Worm (Caenorhabditis elegans) whole organism, L4 larva: ENCODE measurements around the gene wrk-1.

Experiments
- F44E2.7 ChIP-seq: fragments of 200-800 bp; sonication (Bioruptor generic); IDR thresholded peaks from 2 replicates; pipeline ENCODE4 v2.1.2; 2022; ENCODE audit warnings: missing genetic modification characterization, missing compliant biosample characterization
- F49E8.2 ChIP-seq: sonication (generic microtip); optimal IDR thresholded peaks from 2 replicates; lab custom pipeline; 2016; ENCODE audit warnings: missing compliant biosample characterization, mild to moderate bottlenecking, missing genetic modification characterization, borderline replicate concordance
- T20F7.1 ChIP-seq: fragments of 200-800 bp; sonication (Bioruptor generic); optimal IDR thresholded peaks from 2 replicates; lab custom pipeline; 2018; ENCODE audit warnings: mild to moderate bottlenecking, missing genetic modification characterization, missing compliant biosample characterization
- T26A8.4 ChIP-seq: fragments of 200-800 bp; sonication (Bioruptor generic); IDR thresholded peaks from 2 replicates; pipeline ENCODE4 v1.3.6; 2022; ENCODE audit warnings: missing genetic modification characterization, missing compliant biosample characterization
- Y5F2A.4 ChIP-seq: fragments of 200-800 bp; sonication (Bioruptor generic); optimal IDR thresholded peaks from 2 replicates; lab custom pipeline; 2018; ENCODE audit warnings: mild to moderate bottlenecking, missing genetic modification characterization, missing compliant biosample characterization
- ZK337.2 ChIP-seq: fragments of 200-800 bp; sonication (Bioruptor generic); IDR thresholded peaks from 2 replicates; pipeline ENCODE4 v1.3.6; 2022; ENCODE audit warnings: missing genetic modification reagents, missing genetic modification characterization, missing compliant biosample characterization
- aha-1 ChIP-seq: fragments of 150-350 bp; peaks from one replicate; lab custom pipeline; 2014; ENCODE audit warnings: missing biosample characterization, missing genetic modification characterization
- aly-2 ChIP-seq: sonication (generic microtip); optimal IDR thresholded peaks from 2 replicates; lab custom pipeline; 2018; ENCODE audit warnings: missing biosample characterization, missing genetic modification characterization
- arid-1 ChIP-seq: fragments of 200-800 bp; sonication (Bioruptor generic); conservative IDR thresholded peaks from 2 replicates; pipeline ENCODE4 v1.3.6; 2022; ENCODE audit warnings: missing genetic modification reagents, missing genetic modification characterization, missing compliant biosample characterization
- attf-4 ChIP-seq: sonication (generic microtip); optimal IDR thresholded peaks from 3 replicates; lab custom pipeline; 2017; ENCODE audit warnings: missing biosample characterization, missing genetic modification characterization
- ceh-20 ChIP-seq: fragments of 200-800 bp; sonication (Bioruptor generic); IDR thresholded peaks from 2 replicates; pipeline ENCODE4 v1.3.6; 2022; ENCODE audit warnings: missing genetic modification reagents, missing genetic modification characterization, missing compliant biosample characterization
- ctbp-1 ChIP-seq: fragments of 200-800 bp; sonication (Bioruptor generic); IDR thresholded peaks from 2 replicates; pipeline ENCODE4 v1.3.6; 2022; ENCODE audit warnings: missing genetic modification reagents, missing genetic modification characterization, missing compliant biosample characterization
- daf-16 ChIP-seq, 3 experiments: sonication (generic microtip); optimal IDR thresholded peaks; 2 replicates each; lab custom pipeline; 2016 to 2017; ENCODE audit warnings: missing genetic modification characterization in 3 of 3, missing genetic modification reagents in 3 of 3, mild to moderate bottlenecking in 2 of 3, missing compliant biosample characterization in 2 of 3, missing biosample characterization in 1 of 3, moderate library complexity in 1 of 3
- daf-19 ChIP-seq: fragments of 200-800 bp; sonication (Bioruptor generic); conservative IDR thresholded peaks from 2 replicates; pipeline ENCODE4 v1.3.6; 2022; ENCODE audit warnings: missing genetic modification characterization, missing compliant biosample characterization
- dmd-6 ChIP-seq: fragments of 200-800 bp; sonication (Bioruptor generic); IDR thresholded peaks from 2 replicates; pipeline ENCODE4 v1.3.6; 2022; ENCODE audit warnings: missing genetic modification reagents, missing genetic modification characterization, missing compliant biosample characterization
- dpl-1 ChIP-seq: fragments of 150-350 bp; optimal IDR thresholded peaks from 2 replicates; lab custom pipeline; 2014; ENCODE audit warnings: missing biosample characterization, missing genetic modification reagents, missing genetic modification characterization
- fos-1 ChIP-seq: fragments of 150-350 bp; optimal IDR thresholded peaks from 2 replicates; lab custom pipeline; 2014; ENCODE audit warnings: missing biosample characterization, missing genetic modification characterization
- gei-8 ChIP-seq: fragments of 200-800 bp; sonication (Bioruptor generic); optimal IDR thresholded peaks from 2 replicates; lab custom pipeline; 2018; ENCODE audit warnings: mild to moderate bottlenecking, missing genetic modification characterization, missing compliant biosample characterization
- hlh-11 ChIP-seq: fragments of 200-800 bp; sonication (Bioruptor generic); optimal IDR thresholded peaks from 2 replicates; lab custom pipeline; 2018; ENCODE audit warnings: mild to moderate bottlenecking, missing genetic modification characterization, missing compliant biosample characterization
- hlh-30 ChIP-seq: sonication (generic microtip); optimal IDR thresholded peaks from 2 replicates; lab custom pipeline; 2017; ENCODE audit warnings: antibody characterized with exemption, mild to moderate bottlenecking, missing genetic modification characterization, missing compliant biosample characterization; ENCODE audit not compliant: insufficient read depth
- hmg-1.1 ChIP-seq: fragments of 200-800 bp; sonication (Bioruptor generic); IDR thresholded peaks from 2 replicates; pipeline ENCODE4 v1.3.6; 2022; ENCODE audit warnings: missing genetic modification reagents, missing genetic modification characterization, missing compliant biosample characterization
- lin-38 ChIP-seq: fragments of 200-800 bp; sonication (Bioruptor generic); IDR thresholded peaks from 2 replicates; pipeline ENCODE4 v1.3.6; 2022; ENCODE audit warnings: missing genetic modification reagents, missing genetic modification characterization, missing compliant biosample characterization
- lir-3 ChIP-seq: sonication (generic microtip); optimal IDR thresholded peaks from 2 replicates; lab custom pipeline; 2016; ENCODE audit warnings: mild to moderate bottlenecking, missing genetic modification characterization, missing compliant biosample characterization
- madf-5 ChIP-seq, 2 experiments: fragments of 200-800 bp; sonication (Bioruptor generic); IDR thresholded peaks; 2 replicates each; pipeline ENCODE4 v1.3.6; 2022; ENCODE audit warnings: missing compliant biosample characterization in 2 of 2, missing genetic modification characterization in 2 of 2
- mdl-1 ChIP-seq, 2 experiments: fragments of 150-350 bp in 1 of 2; sonication (generic microtip) in 1 of 2; optimal IDR thresholded peaks; 2 replicates each; lab custom pipeline; 2014 to 2017; ENCODE audit warnings: missing biosample characterization in 2 of 2, missing genetic modification characterization in 2 of 2
- mep-1 ChIP-seq: fragments of 150-350 bp; sonication (generic microtip); optimal IDR thresholded peaks from 3 replicates; lab custom pipeline; 2014; ENCODE audit warnings: missing biosample characterization, missing genetic modification characterization
- mes-2 ChIP-seq: sonication (generic microtip); optimal IDR thresholded peaks from 2 replicates; lab custom pipeline; 2016; ENCODE audit warnings: missing genotype, mild to moderate bottlenecking, missing genetic modification characterization, missing compliant biosample characterization; ENCODE audit not compliant: poor library complexity, severe bottlenecking
- mxl-3 ChIP-seq: fragments of 200-800 bp; sonication (Bioruptor generic); optimal IDR thresholded peaks from 2 replicates; lab custom pipeline; 2018; ENCODE audit warnings: mild to moderate bottlenecking, missing genetic modification characterization, missing compliant biosample characterization
- nhr-111 ChIP-seq: fragments of 200-800 bp; sonication (Bioruptor generic); optimal IDR thresholded peaks from 2 replicates; lab custom pipeline; 2018; ENCODE audit warnings: mild to moderate bottlenecking, missing genetic modification characterization, missing compliant biosample characterization
- nhr-25 ChIP-seq: sonication (generic microtip); optimal IDR thresholded peaks from 2 replicates; lab custom pipeline; 2017; ENCODE audit warnings: missing genetic modification characterization, mild to moderate bottlenecking, missing compliant biosample characterization, antibody characterized with exemption, moderate library complexity, borderline replicate concordance; ENCODE audit not compliant: insufficient read depth
- nhr-28 ChIP-seq: fragments of 150-350 bp; optimal IDR thresholded peaks from 2 replicates; lab custom pipeline; 2014; ENCODE audit warnings: missing biosample characterization, missing genetic modification characterization
- nhr-41 ChIP-seq: fragments of 200-800 bp; sonication (Bioruptor generic); IDR thresholded peaks from 2 replicates; pipeline ENCODE4 v1.3.6; 2022; ENCODE audit warnings: missing genetic modification reagents, missing genetic modification characterization, missing compliant biosample characterization
- nhr-6 ChIP-seq: fragments of 150-350 bp; optimal IDR thresholded peaks from 2 replicates; lab custom pipeline; 2014; ENCODE audit warnings: missing biosample characterization, missing genetic modification characterization
- nhr-76 ChIP-seq: fragments of 150-350 bp; optimal IDR thresholded peaks from 2 replicates; lab custom pipeline; 2014; ENCODE audit warnings: missing biosample characterization, missing genetic modification characterization
- php-3 ChIP-seq: fragments of 200-800 bp; sonication (Bioruptor generic); IDR thresholded peaks from 2 replicates; pipeline ENCODE4 v1.3.6; 2022; ENCODE audit warnings: missing genetic modification reagents, missing genetic modification characterization, missing compliant biosample characterization
- pqm-1 ChIP-seq: sonication (generic microtip); optimal IDR thresholded peaks from 2 replicates; lab custom pipeline; 2017; ENCODE audit warnings: missing biosample characterization, missing genetic modification characterization
- saeg-2 ChIP-seq: fragments of 200-800 bp; sonication (Bioruptor generic); IDR thresholded peaks from 2 replicates; pipeline ENCODE4 v1.3.6; 2022; ENCODE audit warnings: missing genetic modification reagents, missing genetic modification characterization, missing compliant biosample characterization
- sdz-12 ChIP-seq: fragments of 200-800 bp; sonication (Bioruptor generic); optimal IDR thresholded peaks from 2 replicates; lab custom pipeline; 2018; ENCODE audit warnings: mild to moderate bottlenecking, missing genetic modification characterization, missing compliant biosample characterization
- set-16 ChIP-seq: fragments of 200-800 bp; sonication (Bioruptor generic); IDR thresholded peaks from 2 replicates; pipeline ENCODE4 v1.3.6; 2022; ENCODE audit warnings: missing genetic modification reagents, missing genetic modification characterization, missing compliant biosample characterization
- snpc-1.2 ChIP-seq: fragments of 200-800 bp; sonication (Bioruptor generic); IDR thresholded peaks from 2 replicates; pipeline ENCODE4 v1.3.6; 2022; ENCODE audit warnings: missing genetic modification reagents, missing genetic modification characterization, missing compliant biosample characterization
- unc-62 ChIP-seq, 3 experiments: fragments of 150-350 bp in 1 of 3; sonication (generic microtip); optimal IDR thresholded peaks in 2 of 3; peaks in 1 of 3; 1 replicate in 1 of 3; 2 replicates in 2 of 3; lab custom pipeline; 2014 to 2017; ENCODE audit warnings: missing biosample characterization in 3 of 3, missing genetic modification characterization in 3 of 3, missing genetic modification reagents in 3 of 3, missing genotype in 1 of 3
- zfp-3 ChIP-seq: fragments of 200-800 bp; sonication (Bioruptor generic); conservative IDR thresholded peaks from 2 replicates; pipeline ENCODE4 v1.3.6; 2022; ENCODE audit warnings: missing genetic modification reagents, missing genetic modification characterization, missing compliant biosample characterization

Gene wrk-1

ce11 chrX:8386068-8386851 lies 6.1 kb downstream of the wrk-1 start (continued):
- TF ChIP-seq saeg-2 (GFP tag; lab: Robert Waterston, UW): 0 out of 2 replicates have a peak, but pooled peaks have one; percentile 32
- TF ChIP-seq mep-1 (tag; lab: Kevin White, UChicago): peak; percentile 61
- TF ChIP-seq aly-2 (tag; lab: Kevin White, UChicago): no peak
- TF ChIP-seq php-3 (GFP tag; lab: Robert Waterston, UW): 0 out of 2 replicates have a peak, but pooled peaks have one; percentile 43
- TF ChIP-seq set-16 (GFP tag; lab: Robert Waterston, UW): no peak
- peak; percentile 72 for TF ChIP-seq aha-1 (tag; lab: Kevin White, UChicago)
- peak; percentile 59 for TF ChIP-seq lin-38

- peak in 1 of 2 experiments; percentile 16 for TF ChIP-seq mdl-1 (tag; optimal IDR thresholded peaks at IDR 0.05; lab: Kevin White, UChicago)
- TF ChIP-seq nhr-28 (tag; lab: Kevin White, UChicago): peak; percentile 14
- TF ChIP-seq hlh-30 (tag; lab: Kevin White, UChicago): peak; percentile 68
- peak; percentile 3 for TF ChIP-seq aha-1 (tag; lab: Kevin White, UChicago)
- no peak for TF ChIP-seq snpc-1.2
- TF ChIP-seq hlh-11: peak; percentile 26
- no peak for TF ChIP-seq lir-3 (tag; lab: Kevin White, UChicago)
- TF ChIP-seq set-16 (GFP tag; lab: Robert Waterston, UW): peak; percentile 27; the same call in 1 of the 2 replicates
- no peak for TF ChIP-seq zfp-3 (GFP tag; lab: Robert Waterston, UW)
- TF ChIP-seq daf-16 (GFP tag; optimal IDR thresholded peaks at IDR 0.05; lab: Kevin White, UChicago): no peak
- TF ChIP-seq daf-16 (tag; optimal IDR thresholded peaks at IDR 0.05; lab: Kevin White, UChicago): no peak
- no peak for TF ChIP-seq attf-4 (tag; lab: Kevin White, UChicago)
- TF ChIP-seq unc-62 (GFP tag; optimal IDR thresholded peaks at IDR 0.05 in 1 of 2; lab: Kevin White, UChicago): peak in 1 of 2 experiments; percentile 87
- TF ChIP-seq unc-62 (tag; optimal IDR thresholded peaks at IDR 0.05; lab: Kevin White, UChicago): no peak
- TF ChIP-seq pqm-1 (tag; lab: Kevin White, UChicago): no peak
- no peak for TF ChIP-seq ZK337.2 (GFP tag; lab: Robert Waterston, UW)
- TF ChIP-seq hmg-1.1 (GFP tag; lab: Robert Waterston, UW): 0 out of 2 replicates have a peak, but pooled peaks have one; percentile 17
- TF ChIP-seq mxl-3: peak; percentile 61
Observed at ce11 chrX:8384642-8385181, 7.7 kb downstream of the wrk-1 start, which contains the start of gene F41D9.2. Gene F41D9.2, minus strand, starts transcription at chrX:8384945.

ce11 chrX:8381651-8382050 lies 10.7 kb downstream of the wrk-1 start:
- TF ChIP-seq Y5F2A.4 (GFP tag; lab: Kevin White, UChicago) (peak; percentile 38), mxl-3 (no peak), dmd-6 (GFP tag; lab: Robert Waterston, UW) (peak; percentile 48), ctbp-1 (no peak), nhr-6 (no peak), sdz-12 (no peak), dpl-1 (GFP tag; lab: Kevin White, UChicago) (no peak), aha-1 (tag; lab: Kevin White, UChicago) (peak; percentile 27), mes-2 (peak; percentile 62), F44E2.7 (peak; percentile 80; the same call in 1 of the 2 replicates), arid-1 (GFP tag; lab: Robert Waterston, UW) (0 out of 2 replicates have a peak, but pooled peaks have one; percentile 30), T20F7.1 (GFP tag; lab: Kevin White, UChicago) (peak; percentile 17), ceh-20 (GFP tag; lab: Robert Waterston, UW) (0 out of 2 replicates have a peak, but pooled peaks have one; percentile 10), madf-5 (GFP tag; IDR thresholded peaks at IDR 0.05; lab: Robert Waterston, UW) (peak; percentile 70 to 78; a peak in 3 of 4 replicates), nhr-28 (tag; lab: Kevin White, UChicago) (no peak), nhr-41 (GFP tag; lab: Robert Waterston, UW) (peak; percentile 43; the same call in 1 of the 2 replicates), T26A8.4 (peak; percentile 46), fos-1 (tag; lab: Kevin White, UChicago) (no peak), F49E8.2 (peak; percentile 22), php-3 (GFP tag; lab: Robert Waterston, UW) (no peak), hlh-11 (peak; percentile 22), daf-19 (GFP tag; lab: Robert Waterston, UW) (peak; percentile 57; the same call in 1 of the 2 replicates), nhr-111 (GFP tag; lab: Kevin White, UChicago) (peak; percentile 24), gei-8 (peak; percentile 29), nhr-25 (no peak), nhr-76 (tag; lab: Kevin White, UChicago) (no peak)
